Worm (Caenorhabditis elegans): ENCODE data around the gene R04D3.4.

The R04D3.4 gene

ce11 chrX:13322886-13323285 is 34.3 kb upstream of the R04D3.4 start, which contains the start of gene F46G10.2:
F46G10.2 (plus strand) TSS chrX:13322963.
- TF ChIP-seq tab-1 (GFP tag; IDR thresholded peaks at IDR 0.05) (no peak), T22C8.4 (GFP tag; IDR thresholded peaks at IDR 0.05) (no peak), ztf-23 (GFP tag; IDR thresholded peaks at IDR 0.05) (no peak), cog-1 (tag; optimal IDR thresholded peaks at IDR 0.05) (no peak), med-1 (GFP tag; optimal IDR thresholded peaks at IDR 0.05; ENCODE audit: insufficient read depth) (no peak), ztf-29 (GFP tag; IDR thresholded peaks at IDR 0.05) (no peak), ref-1 (GFP tag; conservative IDR thresholded peaks at IDR 0.05) (no peak), klf-2 (GFP tag; conservative IDR thresholded peaks at IDR 0.05) (no peak), flt-1 (GFP tag; IDR thresholded peaks at IDR 0.05) (no peak)

- no peak for TF ChIP-seq klf-2 (GFP tag; conservative IDR thresholded peaks at IDR 0.05)
- no peak for TF ChIP-seq T22C8.4 (GFP tag; IDR thresholded peaks at IDR 0.05)
- TF ChIP-seq med-1 (GFP tag; optimal IDR thresholded peaks at IDR 0.05; ENCODE audit: insufficient read depth), result no peak
Observed at ce11 chrX:13320575-13320974, 32.0 kb upstream of the R04D3.4 start.

ce11 chrX:13318316-13318715 is 29.7 kb upstream of the R04D3.4 start:
- no peak for TF ChIP-seq T22C8.4 (GFP tag; IDR thresholded peaks at IDR 0.05)
- TF ChIP-seq med-1 (GFP tag; optimal IDR thresholded peaks at IDR 0.05; ENCODE audit: insufficient read depth), result no peak
- no peak for TF ChIP-seq ztf-23 (GFP tag; IDR thresholded peaks at IDR 0.05)
- TF ChIP-seq ztf-29 (GFP tag; IDR thresholded peaks at IDR 0.05), result no peak
- TF ChIP-seq klf-2 (GFP tag; conservative IDR thresholded peaks at IDR 0.05), result no peak
- TF ChIP-seq ref-1 (GFP tag; conservative IDR thresholded peaks at IDR 0.05), result no peak
- no peak for TF ChIP-seq cog-1 (tag; optimal IDR thresholded peaks at IDR 0.05)
- no peak for TF ChIP-seq flt-1 (GFP tag; IDR thresholded peaks at IDR 0.05)
- TF ChIP-seq tab-1 (GFP tag; IDR thresholded peaks at IDR 0.05), result no peak

DNA sequence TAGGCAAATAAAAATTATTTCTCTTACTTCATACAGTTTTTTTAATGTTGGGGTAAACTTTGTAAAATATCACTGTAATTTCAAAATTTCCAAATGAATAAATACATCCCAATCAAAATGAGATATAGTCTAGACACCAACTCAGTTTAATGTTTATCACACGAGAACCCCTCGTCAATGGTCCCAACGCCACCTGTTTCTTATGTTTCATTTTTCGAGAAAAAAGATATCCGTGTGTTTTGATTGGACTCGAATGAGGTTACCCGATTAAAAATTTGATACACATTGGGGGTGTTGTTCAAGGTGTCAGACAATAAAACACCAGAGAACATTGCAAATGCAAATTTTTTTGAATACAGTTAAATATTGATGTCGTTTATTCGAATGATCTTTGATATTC is 28.9 kb upstream of the R04D3.4 start:
- TF ChIP-seq cog-1 (tag; optimal IDR thresholded peaks at IDR 0.05) (no peak), T22C8.4 (GFP tag; IDR thresholded peaks at IDR 0.05) (no peak), med-1 (GFP tag; optimal IDR thresholded peaks at IDR 0.05; ENCODE audit: insufficient read depth) (no peak), tab-1 (GFP tag; IDR thresholded peaks at IDR 0.05) (no peak)

ce11 chrX:13315093-13315492 is 26.5 kb upstream of the R04D3.4 start:
- TF ChIP-seq T22C8.4 (GFP tag; IDR thresholded peaks at IDR 0.05) (no peak), ztf-23 (GFP tag; IDR thresholded peaks at IDR 0.05) (no peak)

- TF ChIP-seq med-1 (GFP tag; optimal IDR thresholded peaks at IDR 0.05; ENCODE audit: insufficient read depth) (no peak), tab-1 (GFP tag; IDR thresholded peaks at IDR 0.05) (no peak), ztf-29 (GFP tag; IDR thresholded peaks at IDR 0.05) (no peak), T22C8.4 (GFP tag; IDR thresholded peaks at IDR 0.05) (no peak), klf-2 (GFP tag; conservative IDR thresholded peaks at IDR 0.05) (no peak), cog-1 (tag; optimal IDR thresholded peaks at IDR 0.05) (no peak), ref-1 (GFP tag; conservative IDR thresholded peaks at IDR 0.05) (no peak), ztf-23 (GFP tag; IDR thresholded peaks at IDR 0.05) (no peak), flt-1 (GFP tag; IDR thresholded peaks at IDR 0.05) (no peak)
Observed at ce11 chrX:13311641-13312423, 23.2 kb upstream of the R04D3.4 start, which contains the start of gene F46G10.1. F46G10.1 (minus strand) TSS chrX:13311755.

DNA sequence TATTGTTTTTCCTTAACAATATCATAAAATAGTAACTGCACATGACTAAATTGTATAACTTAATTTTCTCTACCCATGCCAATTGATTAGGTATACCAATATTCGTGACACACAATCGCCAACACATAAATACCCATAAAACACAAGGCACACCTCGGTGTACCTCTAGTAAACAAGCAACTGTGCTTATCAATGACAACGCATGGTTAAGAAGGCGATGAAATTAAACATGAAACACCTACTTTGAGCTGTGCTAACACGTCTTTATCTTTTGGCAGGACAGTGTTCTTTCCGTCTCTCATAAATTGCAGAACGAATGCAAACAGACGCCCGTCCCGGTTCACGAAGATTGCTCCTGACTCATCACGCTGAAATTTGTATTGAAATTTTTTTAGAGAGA is 22.1 kb upstream of the R04D3.4 start:
- TF ChIP-seq ref-1 (GFP tag; conservative IDR thresholded peaks at IDR 0.05), result no peak
- TF ChIP-seq klf-2 (GFP tag; conservative IDR thresholded peaks at IDR 0.05), result no peak
- no peak for TF ChIP-seq flt-1 (GFP tag; IDR thresholded peaks at IDR 0.05)
- TF ChIP-seq ztf-29 (GFP tag; IDR thresholded peaks at IDR 0.05), result no peak
- TF ChIP-seq med-1 (GFP tag; optimal IDR thresholded peaks at IDR 0.05; ENCODE audit: insufficient read depth), result no peak
- no peak for TF ChIP-seq tab-1 (GFP tag; IDR thresholded peaks at IDR 0.05)
- no peak for TF ChIP-seq ztf-23 (GFP tag; IDR thresholded peaks at IDR 0.05)
- TF ChIP-seq T22C8.4 (GFP tag; IDR thresholded peaks at IDR 0.05), result no peak

- TF ChIP-seq T22C8.4 (GFP tag; IDR thresholded peaks at IDR 0.05) (no peak), tab-1 (GFP tag; IDR thresholded peaks at IDR 0.05) (no peak)
Observed at ce11 chrX:13308745-13309144, 20.1 kb upstream of the R04D3.4 start, which contains the start of gene srxa-8. srxa-8 (minus strand) TSS chrX:13308845.

- no peak for TF ChIP-seq tab-1 (GFP tag; IDR thresholded peaks at IDR 0.05)
- no peak for TF ChIP-seq T22C8.4 (GFP tag; IDR thresholded peaks at IDR 0.05)
- no peak for TF ChIP-seq ref-1 (GFP tag; conservative IDR thresholded peaks at IDR 0.05)
- TF ChIP-seq ztf-23 (GFP tag; IDR thresholded peaks at IDR 0.05), result no peak
- no peak for TF ChIP-seq flt-1 (GFP tag; IDR thresholded peaks at IDR 0.05)
- TF ChIP-seq ztf-29 (GFP tag; IDR thresholded peaks at IDR 0.05), result no peak
- no peak for TF ChIP-seq cog-1 (tag; optimal IDR thresholded peaks at IDR 0.05)
- TF ChIP-seq med-1 (GFP tag; optimal IDR thresholded peaks at IDR 0.05; ENCODE audit: insufficient read depth), result no peak
- TF ChIP-seq klf-2 (GFP tag; conservative IDR thresholded peaks at IDR 0.05), result no peak
Observed at ce11 chrX:13307852-13308251, 19.2 kb upstream of the R04D3.4 start.

- TF ChIP-seq ztf-29 (GFP tag; IDR thresholded peaks at IDR 0.05) (peak; percentile 96), ref-1 (GFP tag; conservative IDR thresholded peaks at IDR 0.05) (peak; percentile 91), T22C8.4 (GFP tag; IDR thresholded peaks at IDR 0.05) (peak; percentile 95), flt-1 (GFP tag; IDR thresholded peaks at IDR 0.05) (peak; percentile 97), klf-2 (GFP tag; conservative IDR thresholded peaks at IDR 0.05) (peak; percentile 94), med-1 (GFP tag; optimal IDR thresholded peaks at IDR 0.05; ENCODE audit: insufficient read depth) (peak; percentile 65), cog-1 (tag; optimal IDR thresholded peaks at IDR 0.05) (peak; percentile 97), tab-1 (GFP tag; IDR thresholded peaks at IDR 0.05) (peak; percentile 96), ztf-23 (GFP tag; IDR thresholded peaks at IDR 0.05) (peak; percentile 97)
Observed at ce11 chrX:13306869-13307446, 18.3 kb upstream of the R04D3.4 start.

All from whole organism, midembryonic.